Fruit fly (Drosophila melanogaster): ENCODE measurements around the gene Or1a.
A peak's percentile ranks its signal among the peaks of the same experiment; 100 is the strongest.

Or1a gene

DNA sequence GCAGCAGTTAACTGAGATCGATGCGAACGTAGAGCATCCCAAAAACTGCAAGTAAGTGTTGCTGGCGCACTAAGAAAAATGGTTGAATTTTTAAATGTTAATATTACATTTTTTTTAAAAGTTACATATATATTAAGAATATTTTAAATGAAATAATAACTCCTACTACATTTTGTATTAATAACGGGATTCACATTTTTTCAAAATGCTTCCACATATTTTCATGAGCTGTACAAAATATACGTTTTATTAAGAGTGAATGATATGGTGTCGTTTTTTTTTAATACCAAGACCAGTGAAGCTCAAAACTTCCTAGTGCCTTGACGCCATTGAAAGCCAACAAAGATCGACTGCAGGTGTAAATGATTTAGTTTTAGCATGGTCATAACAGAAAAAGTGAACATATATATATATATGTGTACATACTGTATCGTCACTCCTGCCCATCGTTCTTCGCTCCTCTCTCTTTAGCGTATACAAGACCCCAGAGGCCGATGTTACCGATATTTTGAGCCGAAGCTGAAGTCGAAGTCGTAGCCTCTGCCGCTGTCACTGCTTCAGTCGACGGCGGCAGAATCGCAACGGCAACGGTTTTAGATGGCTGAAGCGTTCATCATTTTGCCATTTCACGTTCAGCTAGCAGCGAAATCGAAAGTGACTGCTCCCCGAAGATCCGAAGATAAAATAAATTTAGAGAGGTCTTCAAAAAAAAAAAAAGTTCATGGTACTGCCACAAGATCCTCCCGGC lies 27.7 kb downstream of the Or1a start (continued):
- TF ChIP-seq CG11504 (tag; optimal IDR thresholded peaks at IDR 0.05) (peak; percentile 57), amos (GFP tag; IDR thresholded peaks at IDR 0.05; ENCODE audit: partially characterized antibody) (no peak), CG17359 (tag; optimal IDR thresholded peaks at IDR 0.05) (peak; percentile 15), Bteb2 (GFP tag; optimal IDR thresholded peaks at IDR 0.05) (no peak), CG14050 (GFP tag; IDR thresholded peaks at IDR 0.05) (no peak), CG12659 (GFP tag; optimal IDR thresholded peaks at IDR 0.05) (no peak), Med (GFP tag) (no peak), CG8478 (optimal IDR thresholded peaks at IDR 0.05) (no peak), CG34422 (GFP tag; IDR thresholded peaks at IDR 0.05) (no peak), CG3995 (GFP tag; optimal IDR thresholded peaks at IDR 0.05) (no peak), Spps (tag; optimal IDR thresholded peaks at IDR 0.05) (no peak), grn (GFP tag; optimal IDR thresholded peaks at IDR 0.05) (no peak), lab (GFP tag; optimal IDR thresholded peaks at IDR 0.05) (no peak), fd96Cb (tag; optimal IDR thresholded peaks at IDR 0.05) (no peak), CG17186 (GFP tag; optimal IDR thresholded peaks at IDR 0.05) (no peak), CG1792 (GFP tag; optimal IDR thresholded peaks at IDR 0.05) (no peak), CG30403 (GFP tag; optimal IDR thresholded peaks at IDR 0.05) (no peak), wek (GFP tag; optimal IDR thresholded peaks at IDR 0.05) (no peak), tio (GFP tag; optimal IDR thresholded peaks at IDR 0.05) (no peak), dmrt11E (tag; optimal IDR thresholded peaks at IDR 0.05) (no peak), fd64A (GFP tag; optimal IDR thresholded peaks at IDR 0.05) (no peak), Side (GFP tag; optimal IDR thresholded peaks at IDR 0.05) (no peak), CG16815 (GFP tag; optimal IDR thresholded peaks at IDR 0.05) (no peak), CG31365 (tag; optimal IDR thresholded peaks at IDR 0.05) (no peak), row (GFP tag; IDR thresholded peaks at IDR 0.05) (0 out of 3 replicates have a peak, but pooled peaks have one; percentile 20), MESR4 (GFP tag; optimal IDR thresholded peaks at IDR 0.05) (no peak), CG8281 (tag; optimal IDR thresholded peaks at IDR 0.05) (no peak), CG18262 (tag; optimal IDR thresholded peaks at IDR 0.05) (peak; percentile 14), kay (GFP tag; optimal IDR thresholded peaks at IDR 0.05) (no peak), nerfin-1 (tag; optimal IDR thresholded peaks at IDR 0.05) (no peak), CG2889 (GFP tag; IDR thresholded peaks at IDR 0.05) (no peak), CG8359 (GFP tag; optimal IDR thresholded peaks at IDR 0.05; ENCODE audit: borderline replicate concordance) (no peak), Max (GFP tag; optimal IDR thresholded peaks at IDR 0.05) (no peak), BtbVII (GFP tag; optimal IDR thresholded peaks at IDR 0.05) (no peak), ind (GFP tag; optimal IDR thresholded peaks at IDR 0.05) (no peak), phol (tag; optimal IDR thresholded peaks at IDR 0.05) (peak; percentile 3), dmrt99B (tag; optimal IDR thresholded peaks at IDR 0.05) (peak; percentile 67), CG13424 (tag; optimal IDR thresholded peaks at IDR 0.05) (peak; percentile 6), CHES-1-like (GFP tag; optimal IDR thresholded peaks at IDR 0.05) (no peak), Deaf1 (tag; optimal IDR thresholded peaks at IDR 0.05) (peak; percentile 67), CG14710 (tag; optimal IDR thresholded peaks at IDR 0.05) (no peak), z (GFP tag; IDR thresholded peaks at IDR 0.05) (no peak), jumu (GFP tag; optimal IDR thresholded peaks at IDR 0.05) (no peak), CG16779 (GFP tag; IDR thresholded peaks at IDR 0.05) (no peak), sna (GFP tag; IDR thresholded peaks at IDR 0.05; ENCODE audit: partially characterized antibody) (no peak), Hr39 (optimal IDR thresholded peaks at IDR 0.05) (no peak), bbx (GFP tag; IDR thresholded peaks at IDR 0.05; ENCODE audit: partially characterized antibody) (peak; percentile 35; the same call in 1 of the 2 replicates), CG11723 (GFP tag; optimal IDR thresholded peaks at IDR 0.05) (no peak), CG7745 (tag; optimal IDR thresholded peaks at IDR 0.05) (no peak), Optix (GFP tag; IDR thresholded peaks at IDR 0.05) (no peak)
